Fruit fly (Drosophila melanogaster): ENCODE measurements around the gene AGO2.

Gene AGO2

dm6 chr3L:15592536-15593260, 38.8 kb downstream of the AGO2 start:
- TF ChIP-seq noc (tag; optimal IDR thresholded peaks at IDR 0.05), result peak; percentile 51

- no peak for TF ChIP-seq noc (tag; optimal IDR thresholded peaks at IDR 0.05)
Measured at dm6 chr3L:15593399-15593798, 39.5 kb downstream of the AGO2 start.

- TF ChIP-seq noc (tag; optimal IDR thresholded peaks at IDR 0.05), result no peak
Measured at dm6 chr3L:15594093-15594653, 40.3 kb downstream of the AGO2 start.

- TF ChIP-seq noc (tag; optimal IDR thresholded peaks at IDR 0.05), result no peak
Measured at dm6 chr3L:15595175-15595724, 41.3 kb downstream of the AGO2 start.

dm6 chr3L:15595980-15596379, 42.1 kb downstream of the AGO2 start:
- TF ChIP-seq noc (tag; optimal IDR thresholded peaks at IDR 0.05), result no peak

- no peak for TF ChIP-seq noc (tag; optimal IDR thresholded peaks at IDR 0.05)
Measured at dm6 chr3L:15597037-15597785, 43.3 kb downstream of the AGO2 start.

- peak; percentile 22 for TF ChIP-seq noc (tag; optimal IDR thresholded peaks at IDR 0.05)
Measured at dm6 chr3L:15597945-15598344, 44.0 kb downstream of the AGO2 start.

dm6 chr3L:15599190-15599589, 45.3 kb downstream of the AGO2 start:
- no peak for TF ChIP-seq noc (tag; optimal IDR thresholded peaks at IDR 0.05)

- no peak for TF ChIP-seq noc (tag; optimal IDR thresholded peaks at IDR 0.05)
Measured at dm6 chr3L:15600051-15600450, 46.1 kb downstream of the AGO2 start.

dm6 chr3L:15604979-15605378, 51.1 kb downstream of the AGO2 start:
- TF ChIP-seq noc (tag; optimal IDR thresholded peaks at IDR 0.05), result no peak

dm6 chr3L:15610109-15610508, 56.2 kb downstream of the AGO2 start, which contains the start of gene CG7650:
CG7650 (minus strand) TSS chr3L:15610386.
- no peak for TF ChIP-seq noc (tag; optimal IDR thresholded peaks at IDR 0.05)
